Worm (Caenorhabditis elegans) whole organism, early embryonic: ENCODE measurements around the gene cdr-1.

Experiments
- F13C5.2 ChIP-seq: sonication (generic microtip); optimal IDR thresholded peaks from 2 replicates; lab custom pipeline; 2017; ENCODE audit warnings: mild to moderate bottlenecking, missing genetic modification characterization, inconsistent platforms, missing compliant biosample characterization
- ceh-36 ChIP-seq: sonication (generic microtip); optimal IDR thresholded peaks from 2 replicates; lab custom pipeline; 2016; ENCODE audit warnings: missing genetic modification characterization, inconsistent platforms, missing compliant biosample characterization
- scrt-1 ChIP-seq: fragments of 200-800 bp; sonication (Bioruptor generic); IDR thresholded peaks from 2 replicates; pipeline ENCODE4 v1.3.6; 2022; ENCODE audit warnings: missing genetic modification characterization, missing compliant biosample characterization

- TF ChIP-seq ceh-36 (tag; lab: Kevin White, UChicago): no peak
- TF ChIP-seq scrt-1 (GFP tag; lab: Robert Waterston, UW): no peak
- TF ChIP-seq F13C5.2: no peak
These were observed 46.4 kb downstream of the cdr-1 start, which contains the start of gene sri-1 for ce11 chrV:15967542-15967941.
